Fruit fly (Drosophila melanogaster) whole organism, embryonic: ENCODE measurements around the gene Nagk.

Experiments used
- Adf1 ChIP-seq: fragments of 200-800 bp; sonication (Bioruptor generic); IDR thresholded peaks from 2 replicates; pipeline ENCODE4 v1.3.6; 2022; ENCODE audit warnings: missing biosample characterization, missing genetic modification characterization
- BEAF-32 ChIP-seq: fragments of 200-800 bp; sonication (Bioruptor generic); optimal IDR thresholded peaks from 3 replicates; lab custom pipeline; 2017; ENCODE audit warnings: missing biosample characterization, missing genetic modification characterization, mild to moderate bottlenecking, moderate library complexity, missing genetic modification reagents
- CG10431 ChIP-seq: fragments of 200-800 bp; sonication (Bioruptor generic); optimal IDR thresholded peaks from 3 replicates; lab custom pipeline; 2018; ENCODE audit warnings: missing biosample characterization, mild to moderate bottlenecking, missing genetic modification characterization
- CG11085 ChIP-seq: fragments of 200-800 bp; sonication (Bioruptor generic); IDR thresholded peaks from 2 replicates; pipeline ENCODE4 v1.3.6; 2022; ENCODE audit warnings: missing biosample characterization, missing genetic modification characterization
- CG11398 ChIP-seq: fragments of 200-800 bp; sonication (Bioruptor generic); optimal IDR thresholded peaks from 2 replicates; lab custom pipeline; 2016; ENCODE audit warnings: missing biosample characterization, missing genetic modification characterization
- CG13287 ChIP-seq: fragments of 200-800 bp; sonication (Bioruptor generic); IDR thresholded peaks from 2 replicates; pipeline ENCODE4 v1.3.6; 2022; ENCODE audit warnings: missing biosample characterization, missing genetic modification characterization; ENCODE audit not compliant: partially characterized antibody
- CG13296 ChIP-seq: fragments of 200-800 bp; sonication (Bioruptor generic); optimal IDR thresholded peaks from 3 replicates; lab custom pipeline; 2018; ENCODE audit warnings: missing biosample characterization, mild to moderate bottlenecking, missing genetic modification characterization
- CG15011 ChIP-seq: fragments of 200-800 bp; sonication (Bioruptor generic); optimal IDR thresholded peaks from 3 replicates; lab custom pipeline; 2018; ENCODE audit warnings: missing biosample characterization, mild to moderate bottlenecking, missing genetic modification characterization
- CG1602 ChIP-seq: fragments of 200-800 bp; sonication (Bioruptor generic); optimal IDR thresholded peaks from 3 replicates; lab custom pipeline; 2016; ENCODE audit warnings: missing biosample characterization, missing genetic modification characterization
- CG1603 ChIP-seq: fragments of 200-800 bp; sonication (Bioruptor generic); optimal IDR thresholded peaks from 2 replicates; lab custom pipeline; 2019; ENCODE audit warnings: missing biosample characterization, mild to moderate bottlenecking, missing genetic modification characterization, moderate library complexity
- CG17802 ChIP-seq: fragments of 200-800 bp; sonication (Bioruptor generic); optimal IDR thresholded peaks from 2 replicates; lab custom pipeline; 2018; ENCODE audit warnings: missing biosample characterization, mild to moderate bottlenecking, missing genetic modification characterization, moderate library complexity
- CG31224 ChIP-seq: fragments of 200-800 bp; sonication (Bioruptor generic); IDR thresholded peaks from 2 replicates; pipeline ENCODE4 v1.3.6; 2022; ENCODE audit warnings: missing biosample characterization, missing genetic modification characterization
- CG3407 ChIP-seq: fragments of 200-800 bp; sonication (Bioruptor generic); optimal IDR thresholded peaks from 2 replicates; lab custom pipeline; 2018; ENCODE audit warnings: missing biosample characterization, mild to moderate bottlenecking, missing genetic modification characterization
- CG3726 ChIP-seq: fragments of 200-800 bp; sonication (Bioruptor generic); IDR thresholded peaks from 3 replicates; pipeline ENCODE4, ENCODE4 v1.3.6; 2022; ENCODE audit warnings: missing biosample characterization, missing genetic modification characterization
- CG42726 ChIP-seq: fragments of 200-800 bp; sonication (Bioruptor generic); IDR thresholded peaks from 2 replicates; pipeline ENCODE4 v1.3.6; 2022; ENCODE audit warnings: missing biosample characterization, missing genetic modification characterization; ENCODE audit not compliant: partially characterized antibody
- CG4424 ChIP-seq: fragments of 200-800 bp; sonication (Bioruptor generic); optimal IDR thresholded peaks from 3 replicates; lab custom pipeline; 2016; ENCODE audit warnings: missing biosample characterization, missing genetic modification characterization
- CG4617 ChIP-seq: fragments of 200-800 bp; sonication (Bioruptor generic); optimal IDR thresholded peaks from 3 replicates; lab custom pipeline; 2016; ENCODE audit warnings: missing biosample characterization, missing genetic modification characterization, borderline replicate concordance
- CG5180 ChIP-seq: fragments of 200-800 bp; sonication (Bioruptor generic); optimal IDR thresholded peaks from 3 replicates; lab custom pipeline; 2017; ENCODE audit warnings: missing biosample characterization, missing genetic modification characterization, mild to moderate bottlenecking, moderate library complexity, missing genetic modification reagents
- CG6791 ChIP-seq: fragments of 200-800 bp; sonication (Bioruptor generic); IDR thresholded peaks from 3 replicates; pipeline ENCODE4 v1.3.6; 2022; ENCODE audit warnings: missing biosample characterization, missing genetic modification characterization; ENCODE audit not compliant: partially characterized antibody
- CG6854 ChIP-seq: fragments of 200-800 bp; sonication (Bioruptor generic); optimal IDR thresholded peaks from 3 replicates; lab custom pipeline; 2017; ENCODE audit warnings: missing biosample characterization, mild to moderate bottlenecking, missing genetic modification characterization
- D19B ChIP-seq: fragments of 200-800 bp; sonication (Bioruptor generic); optimal IDR thresholded peaks from 2 replicates; lab custom pipeline; 2017; ENCODE audit warnings: missing biosample characterization, mild to moderate bottlenecking, missing genetic modification characterization
- Dll ChIP-seq: fragments of 200-800 bp; sonication (Bioruptor generic); IDR thresholded peaks from 4 replicates; pipeline ENCODE4 v1.3.6; 2022; ENCODE audit warnings: missing biosample characterization, missing genetic modification characterization; ENCODE audit not compliant: partially characterized antibody
- Eip74EF ChIP-seq, 2 experiments: fragments of 200-800 bp in 1 of 2; fragments of >200 bp in 1 of 2; sonication (Bioruptor generic) in 1 of 2; optimal IDR thresholded peaks; 2 replicates each; lab custom pipeline; 2017 to 2019; ENCODE audit warnings: missing biosample characterization in 2 of 2, missing genetic modification characterization in 2 of 2, mild to moderate bottlenecking in 1 of 2, moderate library complexity in 1 of 2
- Ets97D ChIP-seq: fragments of 200-800 bp; sonication (Bioruptor generic); optimal IDR thresholded peaks from 3 replicates; lab custom pipeline; 2016; ENCODE audit warnings: missing biosample characterization, missing genetic modification characterization
- GATAe ChIP-seq: fragments of 200-800 bp; sonication (Bioruptor generic); conservative IDR thresholded peaks from 2 replicates; pipeline ENCODE4 v1.3.6; 2022; ENCODE audit warnings: missing biosample characterization, missing genetic modification characterization
- Hmr ChIP-seq: fragments of 200-800 bp; sonication (Bioruptor generic); optimal IDR thresholded peaks from 3 replicates; lab custom pipeline; 2017; ENCODE audit warnings: mild to moderate bottlenecking, missing biosample characterization, missing genetic modification reagents, missing genetic modification characterization
- Med ChIP-seq: fragments of 200-800 bp; sonication (Bioruptor generic); peaks from one replicate; lab custom pipeline; 2016; ENCODE audit warnings: missing biosample characterization, missing genetic modification characterization, mild to moderate bottlenecking, inconsistent platforms, moderate library complexity
- Meics ChIP-seq: fragments of 200-800 bp; sonication (Bioruptor generic); optimal IDR thresholded peaks from 2 replicates; lab custom pipeline; 2017; ENCODE audit warnings: missing biosample characterization, mild to moderate bottlenecking, missing genetic modification characterization
- Mrtf ChIP-seq: fragments of 200-800 bp; sonication (Bioruptor generic); IDR thresholded peaks from 3 replicates; pipeline ENCODE4 v1.3.6; 2022; ENCODE audit warnings: missing biosample characterization, missing genetic modification characterization
- NFAT ChIP-seq: fragments of 200-800 bp; sonication (Bioruptor generic); IDR thresholded peaks from 2 replicates; pipeline ENCODE4 v1.3.6; 2022; ENCODE audit warnings: missing biosample characterization, missing genetic modification characterization
- Oaz ChIP-seq: fragments of 200-800 bp; sonication (Bioruptor generic); IDR thresholded peaks from 2 replicates; pipeline ENCODE4 v1.3.6; 2022; ENCODE audit warnings: missing biosample characterization, missing genetic modification characterization
- Ravus ChIP-seq: fragments of 200-800 bp; sonication (Bioruptor generic); IDR thresholded peaks from 2 replicates; pipeline ENCODE4 v1.3.6; 2022; ENCODE audit warnings: missing biosample characterization, missing genetic modification characterization
- Scr ChIP-seq: fragments of 200-800 bp; sonication (Bioruptor generic); IDR thresholded peaks from 2 replicates; pipeline ENCODE4 v1.3.6; 2022; ENCODE audit warnings: missing biosample characterization, missing genetic modification characterization; ENCODE audit not compliant: partially characterized antibody
- Sin3A ChIP-seq: fragments of >200 bp; optimal IDR thresholded peaks from 2 replicates; lab custom pipeline; 2018
- amos ChIP-seq: fragments of 200-800 bp; sonication (Bioruptor generic); IDR thresholded peaks from 2 replicates; pipeline ENCODE4 v1.3.6; 2022; ENCODE audit warnings: missing biosample characterization, missing genetic modification characterization; ENCODE audit not compliant: partially characterized antibody
- bbx ChIP-seq: fragments of 200-800 bp; sonication (Bioruptor generic); IDR thresholded peaks from 2 replicates; pipeline ENCODE4 v1.3.6; 2022; ENCODE audit warnings: missing biosample characterization, missing genetic modification characterization; ENCODE audit not compliant: partially characterized antibody
- chinmo ChIP-seq: fragments of 200-800 bp; sonication (Bioruptor generic); IDR thresholded peaks from 4 replicates; pipeline ENCODE4 v1.3.6; 2022; ENCODE audit warnings: missing biosample characterization, missing genetic modification characterization; ENCODE audit not compliant: partially characterized antibody
- chm ChIP-seq: fragments of 200-800 bp; sonication (Bioruptor generic); IDR thresholded peaks from 2 replicates; pipeline ENCODE4 v1.3.6; 2022; ENCODE audit warnings: missing biosample characterization, missing genetic modification characterization
- chn ChIP-seq: fragments of 200-800 bp; sonication (Bioruptor generic); optimal IDR thresholded peaks from 2 replicates; lab custom pipeline; 2016; ENCODE audit warnings: missing biosample characterization, missing genetic modification characterization
- ci ChIP-seq: fragments of 200-800 bp; sonication (Bioruptor generic); IDR thresholded peaks from 3 replicates; pipeline ENCODE4 v1.3.6; 2022; ENCODE audit warnings: missing biosample characterization, missing genetic modification characterization
- croc ChIP-seq: fragments of 200-800 bp; sonication (Bioruptor generic); conservative IDR thresholded peaks from 3 replicates; pipeline ENCODE4 v1.3.6; 2022; ENCODE audit warnings: missing biosample characterization, missing genetic modification characterization
- disco-r ChIP-seq: fragments of 200-800 bp; sonication (Bioruptor generic); optimal IDR thresholded peaks from 2 replicates; lab custom pipeline; 2016; ENCODE audit warnings: missing biosample characterization, missing genetic modification characterization
- dm ChIP-seq: fragments of 200-800 bp; sonication (Bioruptor generic); optimal IDR thresholded peaks from 3 replicates; lab custom pipeline; 2016; ENCODE audit warnings: missing biosample characterization, missing genetic modification characterization
- lola ChIP-seq, 3 experiments: fragments of >200 bp in 2 of 3; fragments of 200-800 bp in 1 of 3; sonication (Bioruptor generic) in 1 of 3; optimal IDR thresholded peaks; 2 replicates each; lab custom pipeline; 2017 to 2019; ENCODE audit warnings: missing biosample characterization in 3 of 3, missing genetic modification characterization in 3 of 3, mild to moderate bottlenecking in 1 of 3, moderate library complexity in 1 of 3
- pzg ChIP-seq: fragments of 200-800 bp; sonication (Bioruptor generic); optimal IDR thresholded peaks from 3 replicates; lab custom pipeline; 2018; ENCODE audit warnings: missing biosample characterization, mild to moderate bottlenecking, missing genetic modification characterization, moderate library complexity
- rib ChIP-seq: fragments of 200-800 bp; sonication (Bioruptor generic); IDR thresholded peaks from 2 replicates; pipeline ENCODE4 v1.3.6; 2022; ENCODE audit warnings: missing biosample characterization, missing genetic modification characterization
- ro ChIP-seq: fragments of 200-800 bp; sonication (Bioruptor generic); IDR thresholded peaks from 2 replicates; pipeline ENCODE4 v1.3.6; 2022; ENCODE audit warnings: missing biosample characterization, missing genetic modification characterization
- sens ChIP-seq: fragments of 200-800 bp; sonication (Bioruptor generic); peaks from one replicate; lab custom pipeline; 2016; ENCODE audit warnings: missing biosample characterization, missing genetic modification characterization
- sens-2 ChIP-seq: fragments of 200-800 bp; sonication (Bioruptor generic); IDR thresholded peaks from 2 replicates; pipeline ENCODE4 v1.3.6; 2022; ENCODE audit warnings: missing biosample characterization, missing genetic modification characterization
- sna ChIP-seq: fragments of 200-800 bp; sonication (Bioruptor generic); IDR thresholded peaks from 2 replicates; pipeline ENCODE4 v1.3.6; 2022; ENCODE audit warnings: missing biosample characterization, missing genetic modification characterization; ENCODE audit not compliant: partially characterized antibody
- wek ChIP-seq: fragments of 200-800 bp; sonication (Bioruptor generic); optimal IDR thresholded peaks from 3 replicates; lab custom pipeline; 2018; ENCODE audit warnings: missing biosample characterization, mild to moderate bottlenecking, missing genetic modification characterization, moderate library complexity
- zf30C ChIP-seq: fragments of 200-800 bp; sonication (Bioruptor generic); optimal IDR thresholded peaks from 3 replicates; lab custom pipeline; 2018; ENCODE audit warnings: missing biosample characterization, mild to moderate bottlenecking, missing genetic modification characterization

Nagk gene

dm6 chr3R:15363608-15364007, 20.6 kb upstream of the Nagk start, which contains the start of gene CG6171 (continued):
- TF ChIP-seq CG10431 = no peak
- no peak for TF ChIP-seq CG5180 (GFP tag; lab: Kevin White, UChicago)
- TF ChIP-seq sna (GFP tag; lab: Robert Waterston, UW) = peak; percentile 23; the same call in 1 of the 2 replicates
- TF ChIP-seq sens-2 = no peak
- TF ChIP-seq Med (GFP tag; lab: Kevin White, UChicago) = peak; percentile 82
- TF ChIP-seq CG4424 = no peak
- no peak for TF ChIP-seq croc (GFP tag; lab: Robert Waterston, UW)
- no peak for TF ChIP-seq dm
- no peak for TF ChIP-seq CG17802 (tag; lab: Kevin White, UChicago)
- no peak for TF ChIP-seq NFAT (GFP tag; lab: Robert Waterston, UW)
- peak; percentile 54; the same call in 1 of the 2 replicates for TF ChIP-seq amos (GFP tag; lab: Robert Waterston, UW)
- peak; percentile 80 for TF ChIP-seq sens (GFP tag; lab: Kevin White, UChicago)
- no peak for TF ChIP-seq chn (GFP tag; lab: Kevin White, UChicago)
- TF ChIP-seq CG42726 (GFP tag; lab: Robert Waterston, UW) = no peak
- TF ChIP-seq Meics (GFP tag; lab: Kevin White, UChicago) = no peak
- TF ChIP-seq Ets97D (GFP tag; lab: Kevin White, UChicago) = no peak
- TF ChIP-seq CG6791 (GFP tag; lab: Robert Waterston, UW) = peak; percentile 70; the same call in 2 of the 3 replicates
- TF ChIP-seq Oaz (GFP tag; lab: Robert Waterston, UW) = no peak
- peak; percentile 47 for TF ChIP-seq CG1603 (tag; lab: Kevin White, UChicago)
- no peak for TF ChIP-seq ci (GFP tag; lab: Robert Waterston, UW)
- no peak for TF ChIP-seq CG1602 (GFP tag; lab: Kevin White, UChicago)
- no peak for TF ChIP-seq Hmr
- no peak for TF ChIP-seq CG3407 (GFP tag; lab: Kevin White, UChicago)
- no peak for TF ChIP-seq D19B
- no peak for TF ChIP-seq CG31224
- TF ChIP-seq CG11085 (GFP tag; lab: Robert Waterston, UW) = no peak
- TF ChIP-seq CG13296 (GFP tag; lab: Kevin White, UChicago) = no peak
- peak; percentile 64 for TF ChIP-seq Scr (GFP tag; lab: Robert Waterston, UW)
- peak; percentile 69; the same call in 3 of the 4 replicates for TF ChIP-seq Dll
- TF ChIP-seq disco-r (GFP tag; lab: Kevin White, UChicago) = no peak
- no peak for TF ChIP-seq ro (GFP tag; lab: Robert Waterston, UW)
- TF ChIP-seq CG11398 = no peak
- no peak for TF ChIP-seq chm (GFP tag; lab: Robert Waterston, UW)
- TF ChIP-seq CG15011 (GFP tag; lab: Kevin White, UChicago) = no peak
- TF ChIP-seq lola (GFP tag; optimal IDR thresholded peaks at IDR 0.05; lab: Kevin White, UChicago) = no peak
- TF ChIP-seq Mrtf (GFP tag; lab: Robert Waterston, UW) = no peak
- peak; percentile 55 for TF ChIP-seq pzg (GFP tag; lab: Kevin White, UChicago)
- TF ChIP-seq CG3726 (GFP tag; lab: Robert Waterston, UW) = no peak

DNA sequence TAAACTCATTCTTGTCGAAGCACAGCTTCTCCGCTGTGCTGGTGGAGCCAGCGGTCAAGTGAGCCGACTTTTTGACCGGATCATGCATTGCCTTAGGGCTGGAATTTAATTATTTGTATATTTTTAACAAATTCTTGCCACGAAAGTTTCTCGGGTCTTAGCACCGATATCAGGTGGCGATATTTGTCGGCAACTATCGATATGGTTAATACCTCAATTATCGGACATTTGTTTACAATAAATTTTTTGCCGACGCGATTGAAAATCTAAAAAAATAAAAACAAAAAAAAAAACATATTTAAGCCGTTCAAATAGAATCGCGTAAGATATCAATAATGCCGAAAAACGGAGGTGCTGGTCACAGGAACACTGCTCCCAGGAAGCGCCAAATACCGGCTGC, 18.4 kb upstream of the Nagk start, which contains the start of the genes Cog2 and Trax:
Gene Cog2 (minus strand): TSS at position 168 of the 400 bp plus-strand sequence.
Gene Trax (plus strand): TSS at position 203 of the 400 bp plus-strand sequence.
- TF ChIP-seq CG4617 (GFP tag; lab: Kevin White, UChicago) = peak; percentile 49
- TF ChIP-seq BEAF-32 (GFP tag; lab: Kevin White, UChicago) = peak; percentile 73
- TF ChIP-seq rib (GFP tag; lab: Robert Waterston, UW) = no peak
- no peak for TF ChIP-seq GATAe (GFP tag; lab: Robert Waterston, UW)
- no peak for TF ChIP-seq CG6854 (GFP tag; lab: Kevin White, UChicago)
- peak; percentile 41 for TF ChIP-seq Sin3A (lab: Kevin White, UChicago)
- no peak for TF ChIP-seq Eip74EF (GFP tag; optimal IDR thresholded peaks at IDR 0.05; lab: Kevin White, UChicago)
- TF ChIP-seq zf30C (GFP tag; lab: Kevin White, UChicago) = no peak
- no peak for TF ChIP-seq Mrtf (GFP tag; lab: Robert Waterston, UW)
- TF ChIP-seq Ravus (GFP tag; lab: Robert Waterston, UW) = no peak
- TF ChIP-seq Adf1 (GFP tag; lab: Robert Waterston, UW) = no peak
- TF ChIP-seq CG13287 (GFP tag; lab: Robert Waterston, UW) = peak; percentile 95
- TF ChIP-seq bbx (GFP tag; lab: Robert Waterston, UW) = peak; percentile 93
- no peak for TF ChIP-seq wek (GFP tag; lab: Kevin White, UChicago)
- peak; percentile 81; the same call in 3 of the 4 replicates for TF ChIP-seq chinmo (GFP tag; lab: Robert Waterston, UW)
